Worm (Caenorhabditis elegans) whole organism, L4 larva: ENCODE results near the gene F32D8.1.

Experiments used
- F37D6.2 ChIP-seq: sonication (generic microtip); optimal IDR thresholded peaks from 2 replicates; lab custom pipeline; 2016; ENCODE audit warnings: mild to moderate bottlenecking, missing genetic modification characterization, missing compliant biosample characterization
- T20F7.1 ChIP-seq: fragments of 200-800 bp; sonication (Bioruptor generic); optimal IDR thresholded peaks from 2 replicates; lab custom pipeline; 2018; ENCODE audit warnings: mild to moderate bottlenecking, missing genetic modification characterization, missing compliant biosample characterization
- T26A8.4 ChIP-seq: fragments of 200-800 bp; sonication (Bioruptor generic); IDR thresholded peaks from 2 replicates; pipeline ENCODE4 v1.3.6; 2022; ENCODE audit warnings: missing genetic modification characterization, missing compliant biosample characterization
- ZK337.2 ChIP-seq: fragments of 200-800 bp; sonication (Bioruptor generic); IDR thresholded peaks from 2 replicates; pipeline ENCODE4 v1.3.6; 2022; ENCODE audit warnings: missing genetic modification reagents, missing genetic modification characterization, missing compliant biosample characterization
- aha-1 ChIP-seq: fragments of 150-350 bp; peaks from one replicate; lab custom pipeline; 2014; ENCODE audit warnings: missing biosample characterization, missing genetic modification characterization
- ama-1 ChIP-seq: fragments of 150-350 bp; optimal IDR thresholded peaks from 2 replicates; lab custom pipeline; 2014; ENCODE audit warnings: inconsistent platforms, mixed read lengths
- ceh-28 ChIP-seq: fragments of 150-350 bp; optimal IDR thresholded peaks from 2 replicates; lab custom pipeline; 2014; ENCODE audit warnings: missing biosample characterization, missing genetic modification reagents, missing genetic modification characterization
- ceh-32 ChIP-seq: sonication (generic microtip); optimal IDR thresholded peaks from 2 replicates; lab custom pipeline; 2016; ENCODE audit warnings: mild to moderate bottlenecking, missing genetic modification characterization, missing compliant biosample characterization; ENCODE audit not compliant: poor library complexity
- ceh-62 ChIP-seq: sonication (generic microtip); optimal IDR thresholded peaks from 2 replicates; lab custom pipeline; 2017; ENCODE audit warnings: missing biosample characterization, missing genetic modification characterization
- daf-16 ChIP-seq, 3 experiments: sonication (generic microtip); optimal IDR thresholded peaks; 2 replicates each; lab custom pipeline; 2016 to 2017; ENCODE audit warnings: missing genetic modification characterization in 3 of 3, missing genetic modification reagents in 3 of 3, mild to moderate bottlenecking in 2 of 3, missing compliant biosample characterization in 2 of 3, missing biosample characterization in 1 of 3, moderate library complexity in 1 of 3
- daf-19 ChIP-seq: fragments of 200-800 bp; sonication (Bioruptor generic); conservative IDR thresholded peaks from 2 replicates; pipeline ENCODE4 v1.3.6; 2022; ENCODE audit warnings: missing genetic modification characterization, missing compliant biosample characterization
- daf-8 ChIP-seq: fragments of 200-800 bp; sonication (Bioruptor generic); IDR thresholded peaks from 2 replicates; pipeline ENCODE4 v1.3.6; 2022; ENCODE audit warnings: missing genetic modification characterization, missing compliant biosample characterization
- dmd-6 ChIP-seq: fragments of 200-800 bp; sonication (Bioruptor generic); IDR thresholded peaks from 2 replicates; pipeline ENCODE4 v1.3.6; 2022; ENCODE audit warnings: missing genetic modification reagents, missing genetic modification characterization, missing compliant biosample characterization
- dve-1 ChIP-seq: sonication (generic microtip); optimal IDR thresholded peaks from 2 replicates; lab custom pipeline; 2017; ENCODE audit warnings: antibody characterized with exemption, mild to moderate bottlenecking, missing genetic modification characterization, missing compliant biosample characterization; ENCODE audit not compliant: insufficient read depth
- egl-43 ChIP-seq: fragments of 200-800 bp; sonication (Bioruptor generic); IDR thresholded peaks from 2 replicates; pipeline ENCODE4 v1.3.6; 2022; ENCODE audit warnings: missing genetic modification reagents, missing genetic modification characterization, missing compliant biosample characterization
- fkh-10 ChIP-seq: fragments of 150-350 bp; optimal IDR thresholded peaks from 2 replicates; lab custom pipeline; 2014; ENCODE audit warnings: missing biosample characterization, missing genetic modification reagents, missing genetic modification characterization
- fos-1 ChIP-seq: fragments of 150-350 bp; optimal IDR thresholded peaks from 2 replicates; lab custom pipeline; 2014; ENCODE audit warnings: missing biosample characterization, missing genetic modification characterization
- gei-8 ChIP-seq: fragments of 200-800 bp; sonication (Bioruptor generic); optimal IDR thresholded peaks from 2 replicates; lab custom pipeline; 2018; ENCODE audit warnings: mild to moderate bottlenecking, missing genetic modification characterization, missing compliant biosample characterization
- hlh-30 ChIP-seq: sonication (generic microtip); optimal IDR thresholded peaks from 2 replicates; lab custom pipeline; 2017; ENCODE audit warnings: antibody characterized with exemption, mild to moderate bottlenecking, missing genetic modification characterization, missing compliant biosample characterization; ENCODE audit not compliant: insufficient read depth
- hmg-1.1 ChIP-seq: fragments of 200-800 bp; sonication (Bioruptor generic); IDR thresholded peaks from 2 replicates; pipeline ENCODE4 v1.3.6; 2022; ENCODE audit warnings: missing genetic modification reagents, missing genetic modification characterization, missing compliant biosample characterization
- jun-1 ChIP-seq: fragments of 150-350 bp; optimal IDR thresholded peaks from 2 replicates; lab custom pipeline; 2014; ENCODE audit warnings: missing biosample characterization, missing genetic modification reagents, missing genetic modification characterization
- lim-7 ChIP-seq: fragments of 200-800 bp; sonication (Bioruptor generic); IDR thresholded peaks from 2 replicates; pipeline ENCODE4 v1.3.6; 2022; ENCODE audit warnings: missing genetic modification characterization, missing compliant biosample characterization
- lin-1 ChIP-seq: fragments of 200-800 bp; sonication (Bioruptor generic); IDR thresholded peaks from 2 replicates; pipeline ENCODE4 v1.3.6; 2022; ENCODE audit warnings: missing genetic modification reagents, missing genetic modification characterization, missing compliant biosample characterization
- lin-13 ChIP-seq: fragments of 150-350 bp; optimal IDR thresholded peaks from 2 replicates; lab custom pipeline; 2014; ENCODE audit warnings: missing biosample characterization, missing genetic modification reagents, missing genetic modification characterization
- lin-29 ChIP-seq: fragments of 200-800 bp; sonication (Bioruptor generic); IDR thresholded peaks from 2 replicates; pipeline ENCODE4 v1.3.6; 2022; ENCODE audit warnings: missing genetic modification reagents, missing genetic modification characterization, missing compliant biosample characterization
- lin-38 ChIP-seq: fragments of 200-800 bp; sonication (Bioruptor generic); IDR thresholded peaks from 2 replicates; pipeline ENCODE4 v1.3.6; 2022; ENCODE audit warnings: missing genetic modification reagents, missing genetic modification characterization, missing compliant biosample characterization
- lin-39 ChIP-seq: fragments of 150-350 bp; optimal IDR thresholded peaks from 2 replicates; lab custom pipeline; 2014; ENCODE audit warnings: missing biosample characterization, missing genetic modification reagents, missing genetic modification characterization
- lsy-2 ChIP-seq, 2 experiments: fragments of 150-350 bp in 1 of 2; sonication (generic microtip) in 1 of 2; optimal IDR thresholded peaks; 2 replicates each; lab custom pipeline; 2014 to 2017; ENCODE audit warnings: missing biosample characterization in 2 of 2, missing genetic modification characterization in 2 of 2
- madf-9 ChIP-seq: fragments of 200-800 bp; sonication (Bioruptor generic); conservative IDR thresholded peaks from 2 replicates; pipeline ENCODE4 v1.3.6; 2022; ENCODE audit warnings: missing genetic modification reagents, missing genetic modification characterization, missing compliant biosample characterization
- mep-1 ChIP-seq: fragments of 150-350 bp; sonication (generic microtip); optimal IDR thresholded peaks from 3 replicates; lab custom pipeline; 2014; ENCODE audit warnings: missing biosample characterization, missing genetic modification characterization
- mes-2 ChIP-seq: sonication (generic microtip); optimal IDR thresholded peaks from 2 replicates; lab custom pipeline; 2016; ENCODE audit warnings: missing genotype, mild to moderate bottlenecking, missing genetic modification characterization, missing compliant biosample characterization; ENCODE audit not compliant: poor library complexity, severe bottlenecking
- mxl-2 ChIP-seq: fragments of 200-800 bp; sonication (Bioruptor generic); conservative IDR thresholded peaks from 2 replicates; pipeline ENCODE4 v1.3.6; 2022; ENCODE audit warnings: missing genetic modification reagents, missing genetic modification characterization, missing compliant biosample characterization
- nhr-11 ChIP-seq: fragments of 150-350 bp; optimal IDR thresholded peaks from 2 replicates; lab custom pipeline; 2014; ENCODE audit warnings: missing biosample characterization, missing genetic modification characterization
- nhr-28 ChIP-seq: fragments of 150-350 bp; optimal IDR thresholded peaks from 2 replicates; lab custom pipeline; 2014; ENCODE audit warnings: missing biosample characterization, missing genetic modification characterization
- nhr-41 ChIP-seq: fragments of 200-800 bp; sonication (Bioruptor generic); IDR thresholded peaks from 2 replicates; pipeline ENCODE4 v1.3.6; 2022; ENCODE audit warnings: missing genetic modification reagents, missing genetic modification characterization, missing compliant biosample characterization
- nhr-6 ChIP-seq: fragments of 150-350 bp; optimal IDR thresholded peaks from 2 replicates; lab custom pipeline; 2014; ENCODE audit warnings: missing biosample characterization, missing genetic modification characterization
- nhr-76 ChIP-seq: fragments of 150-350 bp; optimal IDR thresholded peaks from 2 replicates; lab custom pipeline; 2014; ENCODE audit warnings: missing biosample characterization, missing genetic modification characterization
- nhr-77 ChIP-seq: fragments of 150-350 bp; optimal IDR thresholded peaks from 2 replicates; lab custom pipeline; 2014; ENCODE audit warnings: missing biosample characterization, missing genetic modification characterization
- php-3 ChIP-seq: fragments of 200-800 bp; sonication (Bioruptor generic); IDR thresholded peaks from 2 replicates; pipeline ENCODE4 v1.3.6; 2022; ENCODE audit warnings: missing genetic modification reagents, missing genetic modification characterization, missing compliant biosample characterization
- pqm-1 ChIP-seq: sonication (generic microtip); optimal IDR thresholded peaks from 2 replicates; lab custom pipeline; 2017; ENCODE audit warnings: missing biosample characterization, missing genetic modification characterization
- rbr-2 ChIP-seq: sonication (generic microtip); optimal IDR thresholded peaks from 2 replicates; lab custom pipeline; 2016; ENCODE audit warnings: missing genotype, missing genetic modification characterization, missing compliant biosample characterization
- set-16 ChIP-seq: fragments of 200-800 bp; sonication (Bioruptor generic); IDR thresholded peaks from 2 replicates; pipeline ENCODE4 v1.3.6; 2022; ENCODE audit warnings: missing genetic modification reagents, missing genetic modification characterization, missing compliant biosample characterization
- snpc-4 ChIP-seq: fragments of 150-350 bp; optimal IDR thresholded peaks from 2 replicates; lab custom pipeline; 2014; ENCODE audit warnings: missing biosample characterization, missing genetic modification characterization
- spr-3 ChIP-seq: fragments of 200-800 bp; sonication (Bioruptor generic); optimal IDR thresholded peaks from 2 replicates; lab custom pipeline; 2018; ENCODE audit warnings: mild to moderate bottlenecking, missing genetic modification characterization, missing compliant biosample characterization
- tag-97 ChIP-seq: fragments of 200-800 bp; sonication (Bioruptor generic); IDR thresholded peaks from 2 replicates; pipeline ENCODE4 v1.3.6; 2022; ENCODE audit warnings: missing genetic modification characterization, missing compliant biosample characterization
- unc-130 ChIP-seq: sonication (generic microtip); optimal IDR thresholded peaks from 2 replicates; lab custom pipeline; 2016; ENCODE audit warnings: missing genetic modification reagents, missing genetic modification characterization, missing compliant biosample characterization
- unc-62 ChIP-seq, 3 experiments: fragments of 150-350 bp in 1 of 3; sonication (generic microtip); optimal IDR thresholded peaks in 2 of 3; peaks in 1 of 3; 1 replicate in 1 of 3; 2 replicates in 2 of 3; lab custom pipeline; 2014 to 2017; ENCODE audit warnings: missing biosample characterization in 3 of 3, missing genetic modification characterization in 3 of 3, missing genetic modification reagents in 3 of 3, missing genotype in 1 of 3
- vab-7 ChIP-seq: fragments of 200-800 bp; sonication (Bioruptor generic); IDR thresholded peaks from 2 replicates; pipeline ENCODE4 v1.3.6; 2022; ENCODE audit warnings: missing genetic modification reagents, missing genetic modification characterization, missing compliant biosample characterization
- zfp-2 ChIP-seq: sonication (generic microtip); optimal IDR thresholded peaks from 2 replicates; lab custom pipeline; 2016; ENCODE audit warnings: mild to moderate bottlenecking, missing genetic modification characterization, missing compliant biosample characterization
- zfp-3 ChIP-seq: fragments of 200-800 bp; sonication (Bioruptor generic); conservative IDR thresholded peaks from 2 replicates; pipeline ENCODE4 v1.3.6; 2022; ENCODE audit warnings: missing genetic modification reagents, missing genetic modification characterization, missing compliant biosample characterization

F32D8.1 gene

DNA sequence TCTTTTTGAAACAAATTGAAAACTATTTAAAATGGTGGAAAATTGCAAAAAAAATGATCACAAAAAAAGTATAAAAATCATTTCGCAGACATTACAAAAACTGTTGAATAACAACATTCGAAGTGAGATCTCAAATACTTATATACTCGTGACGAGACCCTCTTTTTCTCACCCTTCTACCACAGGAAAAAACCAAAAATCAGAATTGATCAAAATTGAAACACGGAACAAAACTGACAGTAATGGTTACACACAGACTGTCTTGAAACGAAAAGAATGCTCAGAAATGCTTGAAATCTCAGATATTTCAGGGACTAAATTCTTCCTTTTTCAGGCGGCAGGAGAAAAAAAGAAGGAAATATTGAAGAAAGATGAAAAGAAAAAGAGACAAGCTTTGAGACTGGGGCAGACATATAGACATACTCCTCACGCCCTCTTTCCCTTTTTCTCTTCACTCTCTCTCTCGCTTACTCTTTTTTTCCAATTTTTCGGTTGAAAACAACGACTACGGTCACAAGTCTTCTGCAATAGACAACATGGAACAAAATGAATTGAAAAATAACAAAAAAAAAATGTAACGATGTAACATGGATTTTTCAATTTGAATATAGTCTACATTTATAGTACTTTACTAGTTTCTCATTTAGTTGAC is 18.9 kb upstream of the F32D8.1 start (continued):
- TF ChIP-seq jun-1 (tag; lab: Kevin White, UChicago) (no peak), lim-7 (GFP tag; lab: Robert Waterston, UW) (no peak), unc-62 (GFP tag; optimal IDR thresholded peaks at IDR 0.05 in 1 of 2; lab: Kevin White, UChicago) (peak in 1 of 2 experiments; percentile 87), unc-62 (tag; optimal IDR thresholded peaks at IDR 0.05; lab: Kevin White, UChicago) (no peak), mep-1 (tag; lab: Kevin White, UChicago) (peak; percentile 47), snpc-4 (tag; lab: Kevin White, UChicago) (no peak), nhr-77 (peak; percentile 15), ceh-28 (tag; lab: Kevin White, UChicago) (no peak), nhr-76 (no peak), tag-97 (GFP tag; lab: Robert Waterston, UW) (no peak), aha-1 (tag; lab: Kevin White, UChicago) (peak; percentile 13), php-3 (GFP tag; lab: Robert Waterston, UW) (no peak), lin-39 (no peak), unc-130 (GFP tag; lab: Kevin White, UChicago) (no peak), mxl-2 (GFP tag; lab: Robert Waterston, UW) (no peak), nhr-11 (tag; lab: Kevin White, UChicago) (peak; percentile 15), vab-7 (GFP tag; lab: Robert Waterston, UW) (no peak), egl-43 (GFP tag; lab: Robert Waterston, UW) (no peak), T20F7.1 (GFP tag; lab: Kevin White, UChicago) (no peak), dve-1 (tag; lab: Kevin White, UChicago) (no peak), lin-38 (GFP tag; lab: Robert Waterston, UW) (no peak), ceh-62 (no peak), daf-19 (GFP tag; lab: Robert Waterston, UW) (no peak), rbr-2 (tag; lab: Kevin White, UChicago) (peak; percentile 52), nhr-28 (peak; percentile 59), ZK337.2 (GFP tag; lab: Robert Waterston, UW) (no peak), lin-1 (GFP tag; lab: Robert Waterston, UW) (no peak), dmd-6 (peak; percentile 20), pqm-1 (no peak), gei-8 (GFP tag; lab: Kevin White, UChicago) (no peak), daf-8 (no peak), daf-16 (GFP tag; optimal IDR thresholded peaks at IDR 0.05; lab: Kevin White, UChicago) (no peak), daf-16 (tag; optimal IDR thresholded peaks at IDR 0.05; lab: Kevin White, UChicago) (peak; percentile 24), lin-29 (GFP tag; lab: Robert Waterston, UW) (no peak), fos-1 (tag; lab: Kevin White, UChicago) (no peak), mes-2 (no peak), hmg-1.1 (no peak), nhr-6 (tag; lab: Kevin White, UChicago) (no peak), madf-9 (GFP tag; lab: Robert Waterston, UW) (no peak), set-16 (no peak), lin-13 (no peak), ceh-32 (tag; lab: Kevin White, UChicago) (no peak), T26A8.4 (GFP tag; lab: Robert Waterston, UW) (no peak), ama-1 (lab: Kevin White, UChicago) (peak; percentile 25), F37D6.2 (tag; lab: Kevin White, UChicago) (no peak), zfp-3 (GFP tag; lab: Robert Waterston, UW) (no peak), spr-3 (GFP tag; lab: Kevin White, UChicago) (no peak), nhr-41 (GFP tag; lab: Robert Waterston, UW) (no peak), lsy-2 (tag; optimal IDR thresholded peaks at IDR 0.05; lab: Kevin White, UChicago) (peak in 1 of 2 experiments; percentile 45), zfp-2 (tag; lab: Kevin White, UChicago) (no peak), hlh-30 (peak; percentile 75), fkh-10 (GFP tag; lab: Kevin White, UChicago) (no peak)
